Fruit fly (Drosophila melanogaster): ENCODE results near the gene Polr3C.

The Polr3C gene

DNA sequence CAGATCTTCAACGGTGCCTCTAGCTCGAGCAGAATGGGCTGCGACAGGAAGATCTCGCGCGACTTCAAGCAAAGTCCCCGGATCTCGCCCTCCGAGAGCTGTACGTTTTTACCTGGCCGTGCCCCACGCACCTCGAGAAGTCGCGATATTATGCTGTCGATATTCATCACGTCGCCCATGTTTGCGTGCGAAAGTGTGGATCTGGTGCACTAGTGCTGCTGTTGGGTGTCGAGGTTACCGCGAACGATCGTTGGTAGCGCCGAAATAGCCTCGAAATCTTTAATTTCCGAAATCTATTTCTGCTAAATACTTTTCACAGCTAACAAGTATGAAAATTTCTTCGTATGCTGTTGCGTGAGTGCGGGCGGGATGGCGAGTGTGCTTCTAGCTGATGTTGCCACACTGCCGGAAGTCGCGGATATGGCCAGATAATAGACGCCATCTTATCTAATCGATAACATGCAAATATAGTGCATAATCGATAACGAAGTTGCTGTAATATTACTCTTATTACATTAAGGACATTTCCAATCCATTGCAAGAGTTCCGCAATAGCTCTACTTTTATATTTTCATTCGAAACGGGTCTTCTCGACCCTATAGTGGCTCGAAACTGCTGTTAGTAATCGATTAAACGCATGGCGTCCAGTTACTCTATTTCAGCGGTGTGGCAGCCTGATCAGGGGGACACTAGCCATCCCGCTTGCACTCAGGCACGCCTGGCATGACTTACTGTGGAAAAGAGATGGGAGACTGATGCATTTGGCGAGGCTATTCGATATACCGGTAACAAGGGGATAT is 34.5 kb upstream of the Polr3C start, which contains the start of gene Pp1-87B (continued):
- TF ChIP-seq Tbp (GFP tag; optimal IDR thresholded peaks at IDR 0.05) (peak; percentile 21), fd96Cb (tag; optimal IDR thresholded peaks at IDR 0.05) (no peak), CG10321 (GFP tag; IDR thresholded peaks at IDR 0.05) (peak; percentile 91), Myb (GFP tag; optimal IDR thresholded peaks at IDR 0.05) (peak; percentile 74), kni (GFP tag; optimal IDR thresholded peaks at IDR 0.05) (peak; percentile 70), CG7928 (GFP tag; optimal IDR thresholded peaks at IDR 0.05) (no peak), CG3847 (GFP tag; IDR thresholded peaks at IDR 0.05) (peak; percentile 64), Vsx1 (GFP tag; optimal IDR thresholded peaks at IDR 0.05) (no peak), CG2712 (tag; optimal IDR thresholded peaks at IDR 0.05) (peak; percentile 10), HmgD (GFP tag; optimal IDR thresholded peaks at IDR 0.05) (peak; percentile 40), eve (GFP tag; optimal IDR thresholded peaks at IDR 0.05) (no peak), CG10267 (tag; optimal IDR thresholded peaks at IDR 0.05) (peak; percentile 16), bcd (GFP tag; optimal IDR thresholded peaks at IDR 0.05) (peak; percentile 15), vvl (GFP tag; IDR thresholded peaks at IDR 0.05) (peak; percentile 25; the same call in 1 of the 2 replicates), Dp (GFP tag; optimal IDR thresholded peaks at IDR 0.05) (peak; percentile 60), Atf6 (GFP tag; IDR thresholded peaks at IDR 0.05) (no peak), knrl (GFP tag; IDR thresholded peaks at IDR 0.05; ENCODE audit: partially characterized antibody) (peak; percentile 43; the same call in 2 of the 3 replicates), ci (GFP tag; IDR thresholded peaks at IDR 0.05) (0 out of 3 replicates have a peak, but pooled peaks have one; percentile 5), Fer1 (GFP tag; optimal IDR thresholded peaks at IDR 0.05) (peak; percentile 14), Camta (GFP tag; optimal IDR thresholded peaks at IDR 0.05) (peak; percentile 13), Med (GFP tag) (peak; percentile 76), CoRest (tag; optimal IDR thresholded peaks at IDR 0.05) (peak; percentile 63), twi (tag; optimal IDR thresholded peaks at IDR 0.05) (peak; percentile 28), gfzf (GFP tag; optimal IDR thresholded peaks at IDR 0.05) (peak; percentile 17), caup (GFP tag; optimal IDR thresholded peaks at IDR 0.05; ENCODE audit: severe bottlenecking) (peak; percentile 28), CG12659 (GFP tag; optimal IDR thresholded peaks at IDR 0.05) (peak; percentile 87), CG4707 (GFP tag; optimal IDR thresholded peaks at IDR 0.05) (no peak), CG9727 (GFP tag; optimal IDR thresholded peaks at IDR 0.05) (peak; percentile 39), Nf-YB (GFP tag; optimal IDR thresholded peaks at IDR 0.05) (peak; percentile 13), Pdp1 (GFP tag; optimal IDR thresholded peaks at IDR 0.05) (peak in 1 of 2 experiments; percentile 73), dmrt99B (tag; optimal IDR thresholded peaks at IDR 0.05) (no peak), prd (optimal IDR thresholded peaks at IDR 0.05) (no peak), prd (GFP tag; IDR thresholded peaks at IDR 0.05) (peak; percentile 22; the same call in 1 of the 3 replicates), HmgZ (tag; optimal IDR thresholded peaks at IDR 0.05) (peak; percentile 37), zen (tag; optimal IDR thresholded peaks at IDR 0.05) (peak; percentile 38), CG9817 (tag; optimal IDR thresholded peaks at IDR 0.05) (no peak), HLHmδ (GFP tag; optimal IDR thresholded peaks at IDR 0.05) (peak; percentile 61), insv (GFP tag; optimal IDR thresholded peaks at IDR 0.05) (peak; percentile 88 to 99), CG7786 (GFP tag; optimal IDR thresholded peaks at IDR 0.05) (peak; percentile 2), pzg (GFP tag; optimal IDR thresholded peaks at IDR 0.05) (peak; percentile 77), inv (GFP tag; IDR thresholded peaks at IDR 0.05; ENCODE audit: partially characterized antibody) (peak; percentile 25; the same call in 1 of the 2 replicates), CG34422 (GFP tag; IDR thresholded peaks at IDR 0.05) (peak; percentile 31; the same call in 1 of the 3 replicates), CG11560 (tag; IDR thresholded peaks at IDR 0.05) (peak; percentile 100), dpn (GFP tag; optimal IDR thresholded peaks at IDR 0.05) (peak in 1 of 2 experiments; percentile 11), CG12769 (tag; optimal IDR thresholded peaks at IDR 0.05) (no peak), CG2116 (GFP tag; optimal IDR thresholded peaks at IDR 0.05) (peak; percentile 66), Sin3A (optimal IDR thresholded peaks at IDR 0.05) (peak; percentile 100), mirr (GFP tag; optimal IDR thresholded peaks at IDR 0.05) (peak; percentile 2)
